Fruit fly (Drosophila melanogaster): ENCODE measurements around the gene NimC1.

DNA sequence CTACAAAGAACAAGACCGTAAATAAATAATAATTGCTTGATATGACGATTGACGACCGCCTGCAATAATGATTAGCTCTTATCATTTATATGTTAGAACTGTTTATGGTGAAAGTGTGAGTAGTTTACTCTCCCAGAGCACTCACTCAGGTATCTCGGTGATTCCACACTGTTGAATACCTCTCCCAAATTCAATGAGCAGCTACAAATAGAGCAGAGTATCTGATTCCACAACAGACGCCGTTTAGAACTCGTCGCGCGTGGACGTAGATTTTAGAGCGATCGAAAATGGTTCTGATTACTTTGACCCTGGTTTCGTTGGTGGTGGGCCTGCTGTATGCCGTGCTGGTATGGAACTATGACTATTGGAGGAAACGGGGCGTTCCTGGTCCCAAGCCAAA is 504 bp upstream of the NimC1 start, which contains the start of gene Cyp28a5:
- TF ChIP-seq CG13204 (GFP tag; optimal IDR thresholded peaks at IDR 0.05) = no peak
- TF ChIP-seq Ets98B (GFP tag; IDR thresholded peaks at IDR 0.05) = no peak
- TF ChIP-seq gl (tag; optimal IDR thresholded peaks at IDR 0.05) = no peak
- TF ChIP-seq EcR (GFP tag; optimal IDR thresholded peaks at IDR 0.05) = no peak
- no peak for TF ChIP-seq CG15710 (tag; optimal IDR thresholded peaks at IDR 0.05)
- TF ChIP-seq rn (GFP tag; IDR thresholded peaks at IDR 0.05) = no peak

Data from whole organism, pupa.